Worm (Caenorhabditis elegans) whole organism, L2 larva: ENCODE measurements around the gene F23F1.2.

Experiments used
- C34F6.9 ChIP-seq: fragments of 150-350 bp; optimal IDR thresholded peaks from 2 replicates; lab custom pipeline; 2014; ENCODE audit warnings: missing biosample characterization, missing genetic modification characterization
- alr-1 ChIP-seq: fragments of 150-350 bp; optimal IDR thresholded peaks from 2 replicates; lab custom pipeline; 2014; ENCODE audit warnings: missing biosample characterization, missing genetic modification characterization
- aly-2 ChIP-seq: fragments of 150-350 bp; optimal IDR thresholded peaks from 2 replicates; lab custom pipeline; 2014; ENCODE audit warnings: missing biosample characterization, missing genetic modification characterization
- ceh-82 ChIP-seq: fragments of 150-350 bp; optimal IDR thresholded peaks from 2 replicates; lab custom pipeline; 2014; ENCODE audit warnings: missing biosample characterization, missing genetic modification characterization
- crh-2 ChIP-seq: sonication (generic microtip); optimal IDR thresholded peaks from 2 replicates; lab custom pipeline; 2017; ENCODE audit warnings: missing biosample characterization, missing genetic modification characterization
- dmd-4 ChIP-seq: sonication (generic microtip); optimal IDR thresholded peaks from 2 replicates; lab custom pipeline; 2017; ENCODE audit warnings: missing biosample characterization, missing genetic modification characterization
- egl-27 ChIP-seq: sonication (generic microtip); optimal IDR thresholded peaks from 3 replicates; lab custom pipeline; 2017; ENCODE audit warnings: missing biosample characterization, missing genetic modification reagents, missing genetic modification characterization
- elt-1 ChIP-seq: fragments of 150-350 bp; optimal IDR thresholded peaks from 2 replicates; lab custom pipeline; 2014; ENCODE audit warnings: missing biosample characterization, missing genetic modification characterization
- elt-3 ChIP-seq: sonication (generic microtip); optimal IDR thresholded peaks from 2 replicates; lab custom pipeline; 2017; ENCODE audit warnings: missing biosample characterization, missing genetic modification characterization
- fos-1 ChIP-seq: fragments of 150-350 bp; optimal IDR thresholded peaks from 2 replicates; lab custom pipeline; 2014; ENCODE audit warnings: missing biosample characterization, missing genetic modification characterization
- lin-13 ChIP-seq: fragments of 150-350 bp; optimal IDR thresholded peaks from 2 replicates; lab custom pipeline; 2014; ENCODE audit warnings: missing biosample characterization, missing genetic modification reagents, missing genetic modification characterization
- lin-39 ChIP-seq: fragments of 150-350 bp; optimal IDR thresholded peaks from 2 replicates; lab custom pipeline; 2014; ENCODE audit warnings: missing biosample characterization, missing genetic modification reagents, missing genetic modification characterization
- lsy-2 ChIP-seq, 2 experiments: fragments of 150-350 bp in 1 of 2; sonication (generic microtip) in 1 of 2; optimal IDR thresholded peaks; 2 replicates each; lab custom pipeline; 2014 to 2017; ENCODE audit warnings: missing biosample characterization in 2 of 2, missing genetic modification characterization in 2 of 2
- mbf-1 ChIP-seq: sonication (generic microtip); optimal IDR thresholded peaks from 2 replicates; lab custom pipeline; 2017; ENCODE audit warnings: missing biosample characterization, missing genetic modification characterization
- mdl-1 ChIP-seq, 2 experiments: fragments of 150-350 bp in 1 of 2; sonication (generic microtip) in 1 of 2; optimal IDR thresholded peaks; 2 replicates each; lab custom pipeline; 2017; ENCODE audit warnings: missing biosample characterization in 2 of 2, missing genetic modification characterization in 2 of 2
- nhr-11 ChIP-seq: fragments of 150-350 bp; optimal IDR thresholded peaks from 2 replicates; lab custom pipeline; 2014; ENCODE audit warnings: missing biosample characterization, missing genetic modification characterization
- nhr-12 ChIP-seq: fragments of 150-350 bp; optimal IDR thresholded peaks from 2 replicates; lab custom pipeline; 2014; ENCODE audit warnings: missing biosample characterization, missing genetic modification characterization
- nhr-129 ChIP-seq: fragments of 150-350 bp; optimal IDR thresholded peaks from 2 replicates; lab custom pipeline; 2014; ENCODE audit warnings: missing biosample characterization, missing genetic modification characterization
- nhr-21 ChIP-seq: fragments of 150-350 bp; optimal IDR thresholded peaks from 2 replicates; lab custom pipeline; 2014; ENCODE audit warnings: missing biosample characterization, missing genetic modification characterization
- nhr-23 ChIP-seq: fragments of 150-350 bp; optimal IDR thresholded peaks from 2 replicates; lab custom pipeline; 2014; ENCODE audit warnings: missing biosample characterization, missing genetic modification reagents, missing genetic modification characterization
- nhr-237 ChIP-seq: fragments of 150-350 bp; optimal IDR thresholded peaks from 2 replicates; lab custom pipeline; 2014; ENCODE audit warnings: missing biosample characterization, missing genetic modification characterization
- nhr-6 ChIP-seq: fragments of 150-350 bp; optimal IDR thresholded peaks from 2 replicates; lab custom pipeline; 2014; ENCODE audit warnings: missing biosample characterization, missing genetic modification characterization
- nhr-77 ChIP-seq: fragments of 150-350 bp; optimal IDR thresholded peaks from 2 replicates; lab custom pipeline; 2014; ENCODE audit warnings: missing biosample characterization, missing genetic modification characterization
- peb-1 ChIP-seq: fragments of 150-350 bp; optimal IDR thresholded peaks from 2 replicates; lab custom pipeline; 2014; ENCODE audit warnings: missing biosample characterization, missing genetic modification characterization
- sem-4 ChIP-seq: fragments of 150-350 bp; optimal IDR thresholded peaks from 2 replicates; lab custom pipeline; 2014; ENCODE audit warnings: missing biosample characterization, missing genetic modification reagents, missing genetic modification characterization
- skn-1 ChIP-seq: sonication (generic microtip); optimal IDR thresholded peaks from 2 replicates; lab custom pipeline; 2017; ENCODE audit warnings: missing biosample characterization, missing genetic modification characterization
- snpc-4 ChIP-seq: fragments of 150-350 bp; optimal IDR thresholded peaks from 2 replicates; lab custom pipeline; 2014; ENCODE audit warnings: missing biosample characterization, missing genetic modification characterization
- zag-1 ChIP-seq: fragments of 150-350 bp; optimal IDR thresholded peaks from 2 replicates; lab custom pipeline; 2014; ENCODE audit warnings: missing biosample characterization, missing genetic modification characterization
- ztf-1 ChIP-seq: fragments of 200-800 bp; sonication (Bioruptor generic); conservative IDR thresholded peaks from 2 replicates; pipeline ENCODE4 v1.3.6; 2022; ENCODE audit warnings: missing genetic modification characterization, missing compliant biosample characterization
- ztf-11 ChIP-seq: sonication (generic microtip); optimal IDR thresholded peaks from 2 replicates; lab custom pipeline; 2017; ENCODE audit warnings: missing biosample characterization, missing genetic modification characterization
- ztf-4 ChIP-seq: fragments of 150-350 bp; optimal IDR thresholded peaks from 2 replicates; lab custom pipeline; 2014; ENCODE audit warnings: missing biosample characterization, missing genetic modification characterization

The F23F1.2 gene

ce11 chrII:76662-77061, 42.7 kb downstream of the F23F1.2 start:
- TF ChIP-seq fos-1 (tag; lab: Kevin White, UChicago) (peak; percentile 66), aly-2 (tag; lab: Kevin White, UChicago) (no peak)

ce11 chrII:79166-79565, 45.2 kb downstream of the F23F1.2 start, which contains the start of gene C23H3.9:
Gene C23H3.9, minus strand, starts transcription at chrII:79266.
- TF ChIP-seq mbf-1 (tag; lab: Kevin White, UChicago): no peak
- TF ChIP-seq mdl-1 (tag; optimal IDR thresholded peaks at IDR 0.05; lab: Kevin White, UChicago): no peak
- TF ChIP-seq nhr-12: no peak
- no peak for TF ChIP-seq nhr-21 (tag; lab: Kevin White, UChicago)
- TF ChIP-seq alr-1: no peak
- TF ChIP-seq sem-4: no peak
- TF ChIP-seq C34F6.9 (tag; lab: Kevin White, UChicago): no peak
- no peak for TF ChIP-seq nhr-23 (tag; lab: Kevin White, UChicago)
- no peak for TF ChIP-seq elt-1
- no peak for TF ChIP-seq crh-2
- TF ChIP-seq lsy-2 (tag; optimal IDR thresholded peaks at IDR 0.05; lab: Kevin White, UChicago): no peak
- TF ChIP-seq snpc-4 (tag; lab: Kevin White, UChicago): no peak
- no peak for TF ChIP-seq ztf-1
- TF ChIP-seq dmd-4 (tag; lab: Kevin White, UChicago): no peak

ce11 chrII:84134-84533, 50.1 kb downstream of the F23F1.2 start, which contains the start of gene C50D2.6:
Gene C50D2.6, plus strand, starts transcription at chrII:84434.
- TF ChIP-seq lin-39 (tag; lab: Kevin White, UChicago): no peak
- no peak for TF ChIP-seq nhr-129 (tag; lab: Kevin White, UChicago)
- no peak for TF ChIP-seq zag-1 (tag; lab: Kevin White, UChicago)
- TF ChIP-seq skn-1: no peak
- TF ChIP-seq nhr-12: no peak
- no peak for TF ChIP-seq nhr-6
- TF ChIP-seq lsy-2 (tag; optimal IDR thresholded peaks at IDR 0.05; lab: Kevin White, UChicago): no peak
- no peak for TF ChIP-seq nhr-237
- TF ChIP-seq lin-13 (GFP tag; lab: Kevin White, UChicago): no peak
- no peak for TF ChIP-seq ztf-4 (tag; lab: Kevin White, UChicago)
- no peak for TF ChIP-seq egl-27 (tag; lab: Kevin White, UChicago)
- no peak for TF ChIP-seq ztf-11 (tag; lab: Kevin White, UChicago)
- TF ChIP-seq C34F6.9 (tag; lab: Kevin White, UChicago): no peak
- no peak for TF ChIP-seq nhr-23 (tag; lab: Kevin White, UChicago)
- TF ChIP-seq nhr-11: no peak
- TF ChIP-seq ceh-82: no peak
- TF ChIP-seq elt-3 (tag; lab: Kevin White, UChicago): no peak
- no peak for TF ChIP-seq peb-1 (tag; lab: Kevin White, UChicago)
- TF ChIP-seq nhr-77: no peak
